Worm (Caenorhabditis elegans): ENCODE results near the gene Y42G9A.3.

DNA sequence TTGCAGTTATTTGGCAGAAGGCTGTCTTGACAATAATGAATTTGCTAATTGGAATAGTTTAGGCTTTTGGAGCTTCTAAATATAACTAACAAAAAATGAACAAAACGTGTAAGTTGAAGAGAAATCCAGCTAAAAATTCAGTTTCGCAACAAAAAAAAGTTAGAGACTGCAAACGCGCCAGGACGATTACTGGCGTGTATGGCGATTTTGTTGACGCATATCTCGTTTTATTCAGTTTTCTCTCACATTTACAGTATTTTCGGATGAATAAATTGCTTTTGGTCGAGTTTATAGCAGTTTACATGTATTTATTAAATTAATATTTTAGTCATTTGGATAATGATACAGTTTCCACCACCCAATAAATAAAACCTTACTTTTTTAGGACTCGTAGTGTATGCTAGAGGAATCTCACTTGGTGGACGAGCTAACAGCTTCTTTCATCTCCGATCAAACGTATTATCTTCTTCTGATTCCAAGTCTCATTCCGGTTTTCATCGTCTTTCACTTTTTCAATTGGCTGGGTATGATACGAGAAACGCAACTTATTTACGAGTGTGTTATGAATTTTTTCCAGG, 27.1 kb downstream of the Y42G9A.3 start, which contains the start of the genes abcf-3 and F42A10.5:
- TF ChIP-seq ama-1 (optimal IDR thresholded peaks at IDR 0.05) (no peak), tbx-11 (GFP tag; IDR thresholded peaks at IDR 0.05) (no peak), hmg-4 (GFP tag; optimal IDR thresholded peaks at IDR 0.05) (no peak), hmbx-1 (tag; optimal IDR thresholded peaks at IDR 0.05) (no peak), F13C5.2 (tag; optimal IDR thresholded peaks at IDR 0.05) (no peak), scrt-1 (GFP tag; IDR thresholded peaks at IDR 0.05) (no peak)
